Fruit fly (Drosophila melanogaster) whole organism, prepupa: ENCODE results near the gene Alp13.

Experiments used
- Blimp-1 ChIP-seq: fragments of 200-800 bp; sonication (Bioruptor generic); optimal IDR thresholded peaks from 3 replicates; lab custom pipeline; 2017; ENCODE audit warnings: missing biosample characterization, missing genetic modification characterization, mild to moderate bottlenecking, moderate library complexity, missing genetic modification reagents
- CG11294 ChIP-seq: fragments of 200-800 bp; sonication (Bioruptor generic); IDR thresholded peaks from 2 replicates; pipeline ENCODE4 v1.3.6; 2022; ENCODE audit warnings: missing biosample characterization, missing genetic modification characterization
- CG11902 ChIP-seq: fragments of 200-800 bp; sonication (Bioruptor generic); optimal IDR thresholded peaks from 3 replicates; lab custom pipeline; 2016; ENCODE audit warnings: missing biosample characterization, missing genetic modification characterization
- CG15336 ChIP-seq: fragments of 200-800 bp; sonication (Bioruptor generic); IDR thresholded peaks from 2 replicates; pipeline ENCODE4 v1.3.6; 2022; ENCODE audit warnings: missing biosample characterization, missing genetic modification characterization
- CG1621 ChIP-seq: fragments of 200-800 bp; sonication (Bioruptor generic); optimal IDR thresholded peaks from 3 replicates; lab custom pipeline; 2018; ENCODE audit warnings: missing biosample characterization, mild to moderate bottlenecking, missing genetic modification characterization
- CG16779 ChIP-seq: fragments of 200-800 bp; sonication (Bioruptor generic); optimal IDR thresholded peaks from 3 replicates; lab custom pipeline; 2017; ENCODE audit warnings: missing biosample characterization, mild to moderate bottlenecking, missing genetic modification characterization
- CG3032 ChIP-seq: fragments of 200-800 bp; optimal IDR thresholded peaks from 2 replicates; lab custom pipeline; 2019; ENCODE audit warnings: missing biosample characterization, mild to moderate bottlenecking, missing genetic modification characterization, moderate library complexity
- CG31627 ChIP-seq: fragments of 200-800 bp; sonication (Bioruptor generic); optimal IDR thresholded peaks from 3 replicates; lab custom pipeline; 2016; ENCODE audit warnings: missing biosample characterization, missing genetic modification characterization
- CG32006 ChIP-seq: fragments of 200-800 bp; sonication (Bioruptor generic); optimal IDR thresholded peaks from 3 replicates; lab custom pipeline; 2017; ENCODE audit warnings: missing biosample characterization, mild to moderate bottlenecking, missing genetic modification characterization
- CG6163 ChIP-seq: fragments of 200-800 bp; sonication (Bioruptor generic); IDR thresholded peaks from 3 replicates; pipeline ENCODE4 v1.3.6; 2022; ENCODE audit warnings: missing biosample characterization, missing genetic modification characterization
- CG6276 ChIP-seq: fragments of 200-800 bp; sonication (Bioruptor generic); optimal IDR thresholded peaks from 2 replicates; lab custom pipeline; 2017; ENCODE audit warnings: missing biosample characterization, mild to moderate bottlenecking, missing genetic modification characterization
- CG6808 ChIP-seq: fragments of 200-800 bp; sonication (Bioruptor generic); optimal IDR thresholded peaks from 3 replicates; lab custom pipeline; 2017; ENCODE audit warnings: missing biosample characterization, missing genetic modification characterization, mild to moderate bottlenecking, moderate library complexity, missing genetic modification reagents
- CG7368 ChIP-seq: fragments of 200-800 bp; sonication (Bioruptor generic); optimal IDR thresholded peaks from 3 replicates; lab custom pipeline; 2016; ENCODE audit warnings: missing biosample characterization, missing genetic modification characterization
- CG8119 ChIP-seq: fragments of 200-800 bp; sonication (Bioruptor generic); IDR thresholded peaks from 3 replicates; pipeline ENCODE4 v1.3.6; 2022; ENCODE audit warnings: missing biosample characterization, missing genetic modification characterization
- CG8632 ChIP-seq: fragments of 200-800 bp; sonication (Bioruptor generic); optimal IDR thresholded peaks from 3 replicates; lab custom pipeline; 2016; ENCODE audit warnings: missing biosample characterization, missing genetic modification characterization
- CG9139 ChIP-seq: fragments of 200-800 bp; sonication (Bioruptor generic); optimal IDR thresholded peaks from 3 replicates; lab custom pipeline; 2017; ENCODE audit warnings: missing biosample characterization, mild to moderate bottlenecking, missing genetic modification characterization
- Eip78C ChIP-seq: fragments of 200-800 bp; sonication (Bioruptor generic); peaks from one replicate; lab custom pipeline; 2016; ENCODE audit warnings: missing biosample characterization, missing genetic modification characterization
- Ets21C ChIP-seq: fragments of 200-800 bp; sonication (Bioruptor generic); optimal IDR thresholded peaks from 3 replicates; lab custom pipeline; 2016; ENCODE audit warnings: missing biosample characterization, missing genetic modification characterization
- Ets96B ChIP-seq: fragments of 200-800 bp; optimal IDR thresholded peaks from 2 replicates; lab custom pipeline; 2019; ENCODE audit warnings: missing biosample characterization, mild to moderate bottlenecking, missing genetic modification characterization, moderate library complexity
- Gug ChIP-seq: fragments of 200-800 bp; sonication (Bioruptor generic); IDR thresholded peaks from 2 replicates; pipeline ENCODE4 v1.3.6; 2022; ENCODE audit warnings: missing biosample characterization, missing genetic modification characterization
- Hr38 ChIP-seq: sonication (Bioruptor generic); optimal IDR thresholded peaks from 2 replicates; lab custom pipeline; 2016; ENCODE audit warnings: missing biosample characterization, missing genetic modification characterization
- Hr39 ChIP-seq: fragments of 200-800 bp; sonication (Bioruptor generic); optimal IDR thresholded peaks from 2 replicates; lab custom pipeline; 2016; ENCODE audit warnings: missing biosample characterization, missing genetic modification characterization
- Hr4 ChIP-seq: fragments of 200-800 bp; sonication (Bioruptor generic); optimal IDR thresholded peaks from 3 replicates; lab custom pipeline; 2016; ENCODE audit warnings: missing biosample characterization, missing genetic modification characterization
- Met ChIP-seq: fragments of 200-800 bp; sonication (Bioruptor generic); optimal IDR thresholded peaks from 3 replicates; lab custom pipeline; 2016; ENCODE audit warnings: missing biosample characterization, missing genetic modification characterization
- OdsH ChIP-seq: fragments of 200-800 bp; sonication (Bioruptor generic); optimal IDR thresholded peaks from 3 replicates; lab custom pipeline; 2016; ENCODE audit warnings: missing biosample characterization, missing genetic modification characterization
- Smox ChIP-seq: fragments of 200-800 bp; sonication (Bioruptor generic); optimal IDR thresholded peaks from 3 replicates; lab custom pipeline; 2016; ENCODE audit warnings: missing biosample characterization, missing genetic modification characterization
- Sox102F ChIP-seq: fragments of 200-800 bp; sonication (Bioruptor generic); optimal IDR thresholded peaks from 2 replicates; lab custom pipeline; 2016; ENCODE audit warnings: missing biosample characterization, mild to moderate bottlenecking, missing genetic modification characterization
- Sox15 ChIP-seq: fragments of 200-800 bp; sonication (Bioruptor generic); optimal IDR thresholded peaks from 3 replicates; lab custom pipeline; 2016; ENCODE audit warnings: missing biosample characterization, missing genetic modification characterization
- achi ChIP-seq: fragments of 200-800 bp; sonication (Bioruptor generic); optimal IDR thresholded peaks from 3 replicates; lab custom pipeline; 2016; ENCODE audit warnings: missing biosample characterization, missing genetic modification characterization
- cyc ChIP-seq: fragments of 200-800 bp; sonication (Bioruptor generic); optimal IDR thresholded peaks from 3 replicates; lab custom pipeline; 2016; ENCODE audit warnings: missing biosample characterization, missing genetic modification characterization
- dac ChIP-seq: fragments of 200-800 bp; sonication (Bioruptor generic); optimal IDR thresholded peaks from 2 replicates; lab custom pipeline; 2017; ENCODE audit warnings: missing biosample characterization, mild to moderate bottlenecking, missing genetic modification characterization
- dsx ChIP-seq: fragments of 200-800 bp; optimal IDR thresholded peaks from 3 replicates; lab custom pipeline; 2019; ENCODE audit warnings: missing biosample characterization, mild to moderate bottlenecking, missing genetic modification characterization, moderate library complexity; ENCODE audit not compliant: poor library complexity, severe bottlenecking
- eg ChIP-seq: fragments of 200-800 bp; sonication (Bioruptor generic); IDR thresholded peaks from 3 replicates; pipeline ENCODE4 v1.3.6; 2022; ENCODE audit warnings: missing biosample characterization, missing genetic modification characterization
- fd59A ChIP-seq: fragments of 200-800 bp; sonication (Bioruptor generic); optimal IDR thresholded peaks from 2 replicates; lab custom pipeline; 2017; ENCODE audit warnings: missing biosample characterization, mild to moderate bottlenecking, missing genetic modification characterization, missing genetic modification reagents
- fkh ChIP-seq: fragments of 200-800 bp; sonication (Bioruptor generic); optimal IDR thresholded peaks from 3 replicates; lab custom pipeline; 2017; ENCODE audit warnings: missing biosample characterization, mild to moderate bottlenecking, missing genetic modification characterization, moderate library complexity
- lz ChIP-seq: fragments of 200-800 bp; sonication (Bioruptor generic); optimal IDR thresholded peaks from 3 replicates; lab custom pipeline; 2016; ENCODE audit warnings: missing biosample characterization, missing genetic modification characterization
- salr ChIP-seq, 2 experiments: fragments of 200-800 bp; sonication (Bioruptor generic); optimal IDR thresholded peaks; 3 replicates each; lab custom pipeline; 2016 to 2018; ENCODE audit warnings: missing biosample characterization in 2 of 2, missing genetic modification characterization in 2 of 2, mild to moderate bottlenecking in 1 of 2
- spab ChIP-seq: fragments of 200-800 bp; sonication (Bioruptor generic); optimal IDR thresholded peaks from 2 replicates; lab custom pipeline; 2017; ENCODE audit warnings: missing biosample characterization, mild to moderate bottlenecking, missing genetic modification characterization, missing genetic modification reagents
- ss ChIP-seq, 2 experiments: fragments of 200-800 bp; sonication (Bioruptor generic); optimal IDR thresholded peaks; 2 replicates in 1 of 2; 3 replicates in 1 of 2; lab custom pipeline; 2017 to 2018; ENCODE audit warnings: mild to moderate bottlenecking in 2 of 2, missing biosample characterization in 2 of 2, missing genetic modification characterization in 2 of 2, moderate library complexity in 1 of 2
- svp ChIP-seq: fragments of 200-800 bp; sonication (Bioruptor generic); peaks from one replicate; lab custom pipeline; 2016; ENCODE audit warnings: missing biosample characterization, missing genetic modification characterization
- topi ChIP-seq: fragments of 200-800 bp; sonication (Bioruptor generic); optimal IDR thresholded peaks from 3 replicates; lab custom pipeline; 2016; ENCODE audit warnings: missing biosample characterization, missing genetic modification characterization
- vri ChIP-seq: fragments of 200-800 bp; sonication (Bioruptor generic); optimal IDR thresholded peaks from 3 replicates; lab custom pipeline; 2016; ENCODE audit warnings: missing biosample characterization, mild to moderate bottlenecking, missing genetic modification characterization

Alp13 gene

DNA sequence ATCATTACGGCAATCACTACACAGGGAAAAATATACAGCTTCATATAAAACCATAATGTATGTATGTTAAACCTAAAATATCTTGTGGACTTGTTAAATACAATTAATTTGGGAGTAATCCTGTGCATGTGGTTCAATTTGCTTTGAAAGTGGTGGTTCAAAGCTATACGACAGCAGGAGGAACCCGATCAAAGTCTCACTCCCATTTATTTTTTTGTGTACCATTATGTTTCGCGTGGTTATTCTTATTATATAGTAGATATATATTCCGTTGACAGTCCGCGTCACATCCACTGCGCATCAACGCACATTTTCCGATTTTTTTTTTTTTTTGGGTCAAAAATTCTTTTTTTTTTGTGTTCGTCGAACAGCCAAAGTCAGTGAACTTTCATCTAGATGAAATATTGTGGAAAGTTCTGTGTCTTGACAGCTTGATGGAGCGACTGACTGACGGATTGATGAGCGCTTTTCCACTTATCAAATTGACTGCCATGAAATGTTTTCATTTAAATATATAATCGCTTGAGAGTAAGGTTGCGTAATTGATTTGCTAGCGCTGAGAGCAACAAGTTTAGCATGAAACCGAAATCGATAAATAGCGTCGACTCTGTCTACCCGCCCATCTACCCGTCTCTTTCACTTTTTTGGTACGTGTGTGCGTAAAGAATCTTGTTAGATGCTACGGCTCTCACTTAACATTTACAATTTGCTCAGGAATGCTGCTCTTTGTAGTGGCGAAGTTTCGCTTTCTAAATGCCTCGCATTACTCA, 42.0 kb downstream of the Alp13 start:
- no peak for TF ChIP-seq Sox15 (GFP tag; lab: Kevin White, UChicago)
- no peak for TF ChIP-seq CG6163 (GFP tag; lab: Robert Waterston, UW)
- TF ChIP-seq vri: no peak
- TF ChIP-seq CG8632 (GFP tag; lab: Kevin White, UChicago): no peak
- no peak for TF ChIP-seq Gug (GFP tag; lab: Robert Waterston, UW)
- TF ChIP-seq CG32006 (GFP tag; lab: Kevin White, UChicago): peak; percentile 44
- TF ChIP-seq CG16779 (tag; lab: Kevin White, UChicago): no peak
- no peak for TF ChIP-seq CG9139 (GFP tag; lab: Kevin White, UChicago)
- TF ChIP-seq CG11902 (GFP tag; lab: Kevin White, UChicago): no peak
- no peak for TF ChIP-seq Hr38
- TF ChIP-seq lz (GFP tag; lab: Kevin White, UChicago): no peak
- TF ChIP-seq CG11294: no peak
- TF ChIP-seq Hr39: no peak
- peak; percentile 4 for TF ChIP-seq CG6276 (GFP tag; lab: Kevin White, UChicago)
- TF ChIP-seq Smox (GFP tag; lab: Kevin White, UChicago): no peak
- TF ChIP-seq achi (GFP tag; lab: Kevin White, UChicago): no peak
- TF ChIP-seq Eip78C: peak; percentile 51
- TF ChIP-seq CG31627 (GFP tag; lab: Kevin White, UChicago): no peak
- no peak for TF ChIP-seq Sox102F (GFP tag; lab: Kevin White, UChicago)
- no peak for TF ChIP-seq topi
- no peak for TF ChIP-seq ss (GFP tag; optimal IDR thresholded peaks at IDR 0.05; lab: Kevin White, UChicago)
- no peak for TF ChIP-seq fd59A (GFP tag; lab: Kevin White, UChicago)
- TF ChIP-seq Hr4 (GFP tag; lab: Kevin White, UChicago): peak; percentile 16
- peak; percentile 60 for TF ChIP-seq svp (GFP tag; lab: Kevin White, UChicago)
- no peak for TF ChIP-seq dsx (GFP tag; lab: Kevin White, UChicago)
- 0 out of 2 replicates have a peak, but pooled peaks have one; percentile 20 for TF ChIP-seq CG15336
- TF ChIP-seq CG8119 (GFP tag; lab: Robert Waterston, UW): no peak

DNA sequence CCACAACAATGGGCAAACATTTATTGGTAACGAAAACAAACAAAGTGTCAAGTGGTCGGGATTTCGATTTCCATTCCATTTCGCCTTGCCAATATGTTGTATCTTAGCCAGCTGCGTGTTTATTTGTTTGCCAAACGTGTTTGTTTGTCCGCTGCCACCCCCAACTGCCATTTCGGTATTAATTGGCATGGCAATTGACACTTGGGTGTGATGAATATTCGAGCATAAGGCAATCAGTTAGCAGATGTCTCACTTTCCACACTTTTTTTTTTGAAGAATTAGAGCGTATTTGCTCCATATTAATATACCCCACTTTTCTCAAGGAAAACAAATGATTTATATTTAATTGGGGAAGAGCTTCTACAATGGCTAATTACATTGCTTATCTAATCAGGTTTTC, 43.7 kb downstream of the Alp13 start:
- TF ChIP-seq Blimp-1 (no peak), CG1621 (no peak), Met (GFP tag; lab: Kevin White, UChicago) (no peak), fkh (GFP tag; lab: Kevin White, UChicago) (no peak), CG8632 (GFP tag; lab: Kevin White, UChicago) (no peak), svp (GFP tag; lab: Kevin White, UChicago) (no peak), CG6163 (GFP tag; lab: Robert Waterston, UW) (no peak), CG3032 (tag; lab: Kevin White, UChicago) (no peak), dac (GFP tag; lab: Kevin White, UChicago) (no peak), Sox15 (GFP tag; lab: Kevin White, UChicago) (no peak), Sox102F (GFP tag; lab: Kevin White, UChicago) (no peak), salr (GFP tag; optimal IDR thresholded peaks at IDR 0.05; lab: Kevin White, UChicago) (no peak), ss (GFP tag; optimal IDR thresholded peaks at IDR 0.05; lab: Kevin White, UChicago) (no peak)

DNA sequence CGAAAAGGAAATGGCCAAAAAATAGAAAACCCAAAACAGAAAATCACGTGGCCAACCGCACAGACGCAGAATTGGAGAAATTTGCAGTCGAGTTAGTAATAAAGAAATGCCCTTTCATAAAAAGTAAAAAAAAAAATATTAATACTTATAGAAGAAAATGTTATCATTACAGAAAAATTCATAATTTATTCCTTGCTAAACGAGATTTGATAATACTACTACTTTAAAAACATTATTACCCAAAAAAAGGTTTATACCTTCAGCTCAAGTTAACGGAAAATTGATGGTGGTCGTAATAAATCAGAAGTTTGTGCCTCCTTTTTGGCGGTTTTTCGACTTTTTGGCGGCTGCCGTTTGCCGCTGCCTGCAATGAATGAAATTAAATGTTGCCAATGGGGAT, 46.8 kb downstream of the Alp13 start:
- TF ChIP-seq Ets96B (tag; lab: Kevin White, UChicago) (no peak), spab (no peak), Hr38 (no peak), CG15336 (peak; percentile 68), CG3032 (tag; lab: Kevin White, UChicago) (no peak), Hr4 (GFP tag; lab: Kevin White, UChicago) (peak; percentile 54), CG6276 (GFP tag; lab: Kevin White, UChicago) (peak; percentile 59), CG32006 (GFP tag; lab: Kevin White, UChicago) (peak; percentile 59), dac (GFP tag; lab: Kevin White, UChicago) (peak; percentile 33), Eip78C (peak; percentile 23), CG6808 (GFP tag; lab: Kevin White, UChicago) (no peak), cyc (GFP tag; lab: Kevin White, UChicago) (no peak), eg (GFP tag; lab: Robert Waterston, UW) (peak; percentile 42; the same call in 1 of the 3 replicates), vri (no peak), Ets21C (GFP tag; lab: Kevin White, UChicago) (no peak), topi (no peak), OdsH (GFP tag; lab: Kevin White, UChicago) (peak; percentile 8), CG7368 (GFP tag; lab: Kevin White, UChicago) (no peak), Sox15 (GFP tag; lab: Kevin White, UChicago) (no peak)
- TF ChIP-seq, all 60 proteins: peak for 8
